Worm (Caenorhabditis elegans): ENCODE data around the gene spp-16.

The spp-16 gene

DNA sequence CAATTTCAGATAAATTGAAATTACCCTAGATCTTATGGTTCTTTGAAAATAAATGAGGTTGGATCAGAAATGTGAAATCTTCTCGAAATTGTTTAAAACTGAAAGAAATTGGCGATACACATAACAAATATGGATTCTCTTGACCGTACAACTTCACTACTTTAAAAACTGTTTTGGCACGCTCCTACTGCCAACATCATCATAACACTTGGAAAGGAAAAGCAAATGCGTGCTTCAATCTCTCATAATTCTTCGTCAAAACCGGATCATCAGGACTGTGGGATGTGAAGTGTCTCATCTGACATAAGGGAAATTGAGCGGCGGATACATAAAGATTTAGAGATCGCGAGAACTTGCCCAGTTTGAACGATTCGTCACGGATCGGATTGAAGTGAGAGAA lies 3.0 kb downstream of the spp-16 start, which contains the start of gene F32D8.7:
Gene F32D8.7 (plus strand): TSS at position 329 of the 400 bp plus-strand sequence.
- TF ChIP-seq nhr-28 (tag; optimal IDR thresholded peaks at IDR 0.05), result no peak
- TF ChIP-seq alr-1 (tag; optimal IDR thresholded peaks at IDR 0.05; ENCODE audit: borderline replicate concordance), result no peak
- no peak for TF ChIP-seq efl-1 (optimal IDR thresholded peaks at IDR 0.05)
- peak in 1 of 2 experiments; percentile 80 for TF ChIP-seq efl-1 (GFP tag; optimal IDR thresholded peaks at IDR 0.05 in 1 of 2)
- no peak for TF ChIP-seq ceh-90 (tag; optimal IDR thresholded peaks at IDR 0.05)
- TF ChIP-seq ceh-88 (GFP tag; IDR thresholded peaks at IDR 0.05), result no peak
- no peak for TF ChIP-seq pqm-1 (tag; optimal IDR thresholded peaks at IDR 0.05)
- no peak for TF ChIP-seq lsy-2 (tag; optimal IDR thresholded peaks at IDR 0.05)
- TF ChIP-seq blmp-1 (tag; optimal IDR thresholded peaks at IDR 0.05), result peak; percentile 79
- TF ChIP-seq fkh-10 (GFP tag; optimal IDR thresholded peaks at IDR 0.05), result no peak

DNA sequence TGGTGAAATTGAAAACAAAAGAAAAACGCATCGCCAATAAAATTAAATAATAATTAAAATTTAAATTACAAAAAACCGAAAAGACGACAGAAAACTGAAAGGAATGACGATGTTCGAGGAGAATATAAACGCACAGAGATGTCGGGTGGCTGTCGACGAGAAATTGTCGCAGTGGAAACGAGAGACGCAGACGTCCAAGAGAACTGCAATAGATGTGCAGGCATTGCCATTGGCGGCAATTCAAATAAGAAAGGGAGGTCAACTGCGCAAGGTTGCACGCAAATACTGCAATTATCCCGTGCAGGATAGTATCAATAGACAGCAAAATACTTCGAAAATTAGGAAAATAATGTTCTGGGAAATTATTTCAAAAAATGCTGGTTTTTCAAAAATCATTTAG lies 3.9 kb downstream of the spp-16 start:
- peak; percentile 70 for TF ChIP-seq hlh-4 (tag; optimal IDR thresholded peaks at IDR 0.05)
- peak; percentile 84 for TF ChIP-seq hpl-2 (GFP tag; optimal IDR thresholded peaks at IDR 0.05)
- peak; percentile 51 for TF ChIP-seq nhr-28 (tag; optimal IDR thresholded peaks at IDR 0.05)
- peak; percentile 99 for TF ChIP-seq nhr-20 (tag; optimal IDR thresholded peaks at IDR 0.05)
- TF ChIP-seq lir-3 (tag; optimal IDR thresholded peaks at IDR 0.05; ENCODE audit: poor library complexity), result peak; percentile 94
- peak; percentile 97 for TF ChIP-seq fos-1 (tag; optimal IDR thresholded peaks at IDR 0.05)
- TF ChIP-seq blmp-1 (tag; optimal IDR thresholded peaks at IDR 0.05), result peak; percentile 92
- peak; percentile 97 for TF ChIP-seq sup-37 (GFP tag; optimal IDR thresholded peaks at IDR 0.05)
- TF ChIP-seq hlh-17 (GFP tag; optimal IDR thresholded peaks at IDR 0.05; ENCODE audit: borderline replicate concordance), result peak; percentile 37
- TF ChIP-seq nhr-76 (tag; optimal IDR thresholded peaks at IDR 0.05), result peak; percentile 99
- no peak for TF ChIP-seq pag-3 (tag; optimal IDR thresholded peaks at IDR 0.05; ENCODE audit: borderline replicate concordance, insufficient read depth)
- TF ChIP-seq C34B4.2 (tag; optimal IDR thresholded peaks at IDR 0.05), result peak; percentile 94
- no peak for TF ChIP-seq ets-5 (GFP tag; IDR thresholded peaks at IDR 0.05)
- peak; percentile 98 for TF ChIP-seq C16A3.4 (tag; optimal IDR thresholded peaks at IDR 0.05)
- peak; percentile 88 for TF ChIP-seq mef-2 (tag; optimal IDR thresholded peaks at IDR 0.05)
- peak; percentile 99 for TF ChIP-seq nhr-19 (GFP tag; conservative IDR thresholded peaks at IDR 0.05)
- TF ChIP-seq Y116A8C.19 (tag; optimal IDR thresholded peaks at IDR 0.05; ENCODE audit: borderline replicate concordance), result peak; percentile 59
- peak; percentile 97 for TF ChIP-seq lin-39 (tag; optimal IDR thresholded peaks at IDR 0.05)
- TF ChIP-seq mdl-1 (tag; optimal IDR thresholded peaks at IDR 0.05), result peak; percentile 43 to 97
- TF ChIP-seq pax-3 (tag; optimal IDR thresholded peaks at IDR 0.05), result peak; percentile 99
- peak; percentile 56 to 97 for TF ChIP-seq ztf-11 (tag; optimal IDR thresholded peaks at IDR 0.05)
- peak in 5 of 6 experiments; percentile 91 to 99 (median 98) for TF ChIP-seq elt-3 (tag; optimal IDR thresholded peaks at IDR 0.05)
- no peak for TF ChIP-seq ces-1 (GFP tag; optimal IDR thresholded peaks at IDR 0.05)
- TF ChIP-seq aly-2 (tag; optimal IDR thresholded peaks at IDR 0.05), result peak; percentile 92
- TF ChIP-seq irx-1 (tag; optimal IDR thresholded peaks at IDR 0.05), result peak; percentile 98
- TF ChIP-seq vab-15 (tag; optimal IDR thresholded peaks at IDR 0.05), result peak; percentile 98
- TF ChIP-seq dpl-1 (GFP tag; optimal IDR thresholded peaks at IDR 0.05), result peak; percentile 100
- TF ChIP-seq egl-27 (tag; optimal IDR thresholded peaks at IDR 0.05), result peak; percentile 83 to 87
- peak; percentile 45 for TF ChIP-seq nhr-84 (tag; optimal IDR thresholded peaks at IDR 0.05)
- peak; percentile 96 for TF ChIP-seq mab-9 (GFP tag; IDR thresholded peaks at IDR 0.05)
- TF ChIP-seq nhr-237 (tag; optimal IDR thresholded peaks at IDR 0.05), result peak; percentile 94
- peak; percentile 96 for TF ChIP-seq isw-1 (GFP tag; IDR thresholded peaks at IDR 0.05)
- TF ChIP-seq efl-3 (GFP tag; optimal IDR thresholded peaks at IDR 0.05), result peak; percentile 98
- peak; percentile 31 for TF ChIP-seq nhr-12 (tag; optimal IDR thresholded peaks at IDR 0.05)
- TF ChIP-seq nhr-90 (tag; optimal IDR thresholded peaks at IDR 0.05; ENCODE audit: poor library complexity), result peak; percentile 99
- TF ChIP-seq elt-2 (tag; optimal IDR thresholded peaks at IDR 0.05), result peak; percentile 97
- TF ChIP-seq lin-15B (tag; optimal IDR thresholded peaks at IDR 0.05), result peak; percentile 98
- TF ChIP-seq nhr-77 (tag; optimal IDR thresholded peaks at IDR 0.05), result peak; percentile 97
- TF ChIP-seq zag-1 (tag; optimal IDR thresholded peaks at IDR 0.05), result peak; percentile 94
- peak; percentile 100 for TF ChIP-seq efl-1 (optimal IDR thresholded peaks at IDR 0.05)
- peak; percentile 100 for TF ChIP-seq efl-1 (GFP tag; optimal IDR thresholded peaks at IDR 0.05 in 1 of 2)
- TF ChIP-seq unc-30 (tag; optimal IDR thresholded peaks at IDR 0.05), result peak; percentile 25
- TF ChIP-seq lin-35 (GFP tag; optimal IDR thresholded peaks at IDR 0.05), result peak; percentile 100
- peak; percentile 89 for TF ChIP-seq ceh-63 (GFP tag; optimal IDR thresholded peaks at IDR 0.05)

Measured in whole organism, L1 larva.